Fruit fly (Drosophila melanogaster) whole organism, wandering third instar larva: Measurements from ENCODE around the gene fusl.

Source experiments
- Abd-B ChIP-seq: fragments of >200 bp; optimal IDR thresholded peaks from 2 replicates; lab custom pipeline; 2017; ENCODE audit warnings: missing biosample characterization, missing genetic modification characterization
- CG32264 ChIP-seq: fragments of 200-800 bp; sonication (Bioruptor generic); optimal IDR thresholded peaks from 2 replicates; lab custom pipeline; 2016; ENCODE audit warnings: missing biosample characterization, missing genetic modification characterization
- CG9705 ChIP-seq: fragments of 200-800 bp; sonication (Bioruptor generic); optimal IDR thresholded peaks from 2 replicates; lab custom pipeline; 2018; ENCODE audit warnings: missing biosample characterization, mild to moderate bottlenecking, missing genetic modification characterization
- CrebA ChIP-seq: fragments of 200-800 bp; sonication (Bioruptor generic); optimal IDR thresholded peaks from 2 replicates; lab custom pipeline; 2016; ENCODE audit warnings: missing biosample characterization, mild to moderate bottlenecking, missing genetic modification characterization, borderline replicate concordance
- Dfd ChIP-seq: fragments of >200 bp; optimal IDR thresholded peaks from 2 replicates; lab custom pipeline; 2017; ENCODE audit warnings: missing biosample characterization, missing genetic modification characterization
- Dif ChIP-seq: fragments of 200-275, 200-300 bp; sonication (Bioruptor generic); optimal IDR thresholded peaks from 2 replicates; lab custom pipeline; 2018; ENCODE audit warnings: missing biosample characterization, missing genetic modification characterization; ENCODE audit not compliant: partially characterized antibody
- GATAd ChIP-seq: sonication (Bioruptor generic); optimal IDR thresholded peaks from 2 replicates; lab custom pipeline; 2016; ENCODE audit warnings: missing biosample characterization, missing genetic modification characterization
- HLH106 ChIP-seq: fragments of 200-800 bp; optimal IDR thresholded peaks from 3 replicates; lab custom pipeline; 2019; ENCODE audit warnings: missing biosample characterization, mild to moderate bottlenecking, missing genetic modification characterization, moderate library complexity
- Hnf4 ChIP-seq: fragments of 200-800 bp; sonication (Bioruptor generic); optimal IDR thresholded peaks from 2 replicates; lab custom pipeline; 2016; ENCODE audit warnings: missing biosample characterization, mild to moderate bottlenecking, missing genetic modification characterization
- Hr78 ChIP-seq: fragments of >200 bp; optimal IDR thresholded peaks from 2 replicates; lab custom pipeline; 2017; ENCODE audit warnings: missing biosample characterization, missing genetic modification characterization
- Hr83 ChIP-seq: fragments of 200-300 bp; sonication (Bioruptor generic); optimal IDR thresholded peaks from 2 replicates; lab custom pipeline; 2016; ENCODE audit warnings: missing biosample characterization, mild to moderate bottlenecking, missing genetic modification characterization, moderate library complexity; ENCODE audit not compliant: poor library complexity, severe bottlenecking
- Jra ChIP-seq: sonication (Bioruptor generic); optimal IDR thresholded peaks from 2 replicates; lab custom pipeline; 2016; ENCODE audit warnings: missing biosample characterization, missing genetic modification characterization
- Mio ChIP-seq: sonication (Bioruptor generic); optimal IDR thresholded peaks from 2 replicates; lab custom pipeline; 2016; ENCODE audit warnings: missing biosample characterization, missing genetic modification characterization
- N ChIP-seq: fragments of >200 bp; optimal IDR thresholded peaks from 2 replicates; lab custom pipeline; 2018; ENCODE audit warnings: missing biosample characterization, missing external identifiers, missing genetic modification characterization
- OdsH ChIP-seq: fragments of 200-800 bp; sonication (Bioruptor generic); optimal IDR thresholded peaks from 2 replicates; lab custom pipeline; 2016; ENCODE audit warnings: missing biosample characterization, mild to moderate bottlenecking, missing genetic modification characterization
- Rel ChIP-seq, 2 experiments: fragments of 200-800 bp; sonication (Bioruptor generic) in 1 of 2; optimal IDR thresholded peaks; 2 replicates in 1 of 2; 3 replicates in 1 of 2; lab custom pipeline; 2016 to 2019; ENCODE audit warnings: mild to moderate bottlenecking in 2 of 2, missing biosample characterization in 2 of 2, missing genetic modification characterization in 2 of 2, moderate library complexity in 1 of 2
- Sp1 ChIP-seq: fragments of 200-800 bp; sonication (Bioruptor generic); optimal IDR thresholded peaks from 3 replicates; lab custom pipeline; 2019; ENCODE audit warnings: missing biosample characterization, mild to moderate bottlenecking, missing genetic modification characterization, moderate library complexity
- Vsx2 ChIP-seq: fragments of 200-300, 225-300 bp; sonication (Bioruptor generic); optimal IDR thresholded peaks from 2 replicates; lab custom pipeline; 2018; ENCODE audit warnings: missing biosample characterization, missing genetic modification characterization; ENCODE audit not compliant: partially characterized antibody
- br ChIP-seq: fragments of 200-800 bp; sonication (Bioruptor generic); optimal IDR thresholded peaks from 2 replicates; lab custom pipeline; 2016; ENCODE audit warnings: missing biosample characterization, missing genetic modification characterization
- brk ChIP-seq: fragments of 200-800 bp; sonication (Bioruptor generic); optimal IDR thresholded peaks from 2 replicates; lab custom pipeline; 2016; ENCODE audit warnings: missing biosample characterization, mild to moderate bottlenecking, missing genetic modification characterization
- dl ChIP-seq, 2 experiments: fragments of 175-275, 200-275 bp in 1 of 2; fragments of 200-275 bp in 1 of 2; sonication (Bioruptor generic); optimal IDR thresholded peaks; lab custom pipeline; 2018; ENCODE audit warnings: mild to moderate bottlenecking in 2 of 2, missing biosample characterization in 2 of 2, missing genetic modification characterization in 2 of 2, moderate library complexity in 2 of 2; ENCODE audit not compliant: partially characterized antibody in 2 of 2, insufficient read depth in 1 of 2
- dmrt93B ChIP-seq: fragments of 200-800 bp; sonication (Bioruptor generic); optimal IDR thresholded peaks from 2 replicates; lab custom pipeline; 2018; ENCODE audit warnings: missing biosample characterization, mild to moderate bottlenecking, missing genetic modification characterization
- dsf ChIP-seq: sonication (Bioruptor generic); optimal IDR thresholded peaks from 2 replicates; lab custom pipeline; 2016; ENCODE audit warnings: missing biosample characterization, missing genetic modification characterization, borderline replicate concordance
- ey ChIP-seq: fragments of 200-800 bp; sonication (Bioruptor generic); optimal IDR thresholded peaks from 2 replicates; lab custom pipeline; 2016; ENCODE audit warnings: missing biosample characterization, missing genetic modification characterization
- foxo ChIP-seq, 2 experiments: fragments of 200-800 bp; sonication (Bioruptor generic); optimal IDR thresholded peaks; 2 replicates in 1 of 2; 3 replicates in 1 of 2; lab custom pipeline; 2016 to 2017; ENCODE audit warnings: missing biosample characterization in 2 of 2, missing genetic modification characterization in 2 of 2
- fru ChIP-seq: fragments of 200-800 bp; sonication (Bioruptor generic); optimal IDR thresholded peaks from 3 replicates; lab custom pipeline; 2016; ENCODE audit warnings: missing biosample characterization, mild to moderate bottlenecking, missing genetic modification characterization
- h ChIP-seq: fragments of 200-800 bp; sonication (Bioruptor generic); optimal IDR thresholded peaks from 3 replicates; lab custom pipeline; 2016; ENCODE audit warnings: missing biosample characterization, mild to moderate bottlenecking, missing genetic modification characterization
- jim ChIP-seq: fragments of 175-275, 200-325 bp; sonication (Bioruptor generic); optimal IDR thresholded peaks from 2 replicates; lab custom pipeline; 2016; ENCODE audit warnings: missing biosample characterization, mild to moderate bottlenecking, missing genetic modification characterization
- lola ChIP-seq: fragments of >200 bp; optimal IDR thresholded peaks from 2 replicates; lab custom pipeline; 2017; ENCODE audit warnings: missing biosample characterization, missing genetic modification characterization
- psq ChIP-seq: fragments of 200-800 bp; sonication (Bioruptor generic); optimal IDR thresholded peaks from 3 replicates; lab custom pipeline; 2017; ENCODE audit warnings: missing biosample characterization, mild to moderate bottlenecking, missing genetic modification characterization, moderate library complexity
- rgr ChIP-seq: fragments of 200-800 bp; sonication (Bioruptor generic); optimal IDR thresholded peaks from 3 replicates; lab custom pipeline; 2016; ENCODE audit warnings: missing biosample characterization, mild to moderate bottlenecking, missing genetic modification characterization
- sage ChIP-seq: fragments of 200-800 bp; sonication (Bioruptor generic); optimal IDR thresholded peaks from 2 replicates; lab custom pipeline; 2016; ENCODE audit warnings: missing biosample characterization, mild to moderate bottlenecking, missing genetic modification characterization
- sv ChIP-seq: fragments of 200-800 bp; sonication (Bioruptor generic); optimal IDR thresholded peaks from 3 replicates; lab custom pipeline; 2016; ENCODE audit warnings: missing biosample characterization, missing genetic modification characterization
- tai ChIP-seq: sonication (Bioruptor generic); optimal IDR thresholded peaks from 2 replicates; lab custom pipeline; 2016; ENCODE audit warnings: missing biosample characterization, missing genetic modification characterization
- usp ChIP-seq: fragments of >200 bp; optimal IDR thresholded peaks from 2 replicates; lab custom pipeline; 2017; ENCODE audit warnings: missing biosample characterization, missing genetic modification characterization
- woc ChIP-seq: sonication (Bioruptor generic); optimal IDR thresholded peaks from 2 replicates; lab custom pipeline; 2016; ENCODE audit warnings: missing biosample characterization, mild to moderate bottlenecking, missing genetic modification characterization

Gene fusl

DNA sequence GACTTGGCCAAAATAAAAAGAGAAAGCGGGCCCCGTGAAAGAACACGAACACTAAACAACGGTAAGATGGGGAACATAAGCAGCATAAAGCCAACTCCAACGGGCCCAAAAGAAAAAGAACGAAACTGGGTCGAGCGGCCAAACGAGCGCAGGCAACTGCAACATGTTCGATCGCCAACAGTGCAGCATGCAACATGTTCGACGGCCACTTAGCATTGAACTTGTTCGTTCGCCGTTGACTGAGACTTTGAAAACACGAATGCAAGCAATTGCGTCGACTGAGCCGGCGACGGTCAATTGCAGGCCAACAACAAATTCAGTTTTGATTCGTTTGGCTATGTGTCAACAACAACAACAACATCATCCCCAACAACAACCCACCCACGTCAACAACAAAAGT is 49.2 kb downstream of the fusl start, which contains the start of gene vri:
Gene vri (plus strand): TSS at position 224 of the 400 bp plus-strand sequence.
- TF ChIP-seq Sp1 (GFP tag; lab: Kevin White, UChicago) (no peak), Rel (GFP tag; optimal IDR thresholded peaks at IDR 0.05; lab: Kevin White, UChicago) (no peak), Rel (tag; optimal IDR thresholded peaks at IDR 0.05; lab: Kevin White, UChicago) (no peak), ey (GFP tag; lab: Kevin White, UChicago) (no peak), Dif (GFP tag; lab: Kevin White, UChicago) (no peak), foxo (GFP tag; optimal IDR thresholded peaks at IDR 0.05; lab: Kevin White, UChicago) (no peak), OdsH (GFP tag; lab: Kevin White, UChicago) (no peak), Abd-B (GFP tag; lab: Kevin White, UChicago) (no peak), CG32264 (GFP tag; lab: Kevin White, UChicago) (no peak), lola (GFP tag; lab: Kevin White, UChicago) (no peak), brk (GFP tag; lab: Kevin White, UChicago) (no peak), CG9705 (GFP tag; lab: Kevin White, UChicago) (no peak), Mio (GFP tag; lab: Kevin White, UChicago) (no peak), HLH106 (no peak)

- TF ChIP-seq Hr78 (GFP tag; lab: Kevin White, UChicago): no peak
- no peak for TF ChIP-seq psq (GFP tag; lab: Kevin White, UChicago)
- no peak for TF ChIP-seq Abd-B (GFP tag; lab: Kevin White, UChicago)
- TF ChIP-seq Hnf4 (GFP tag; lab: Kevin White, UChicago): peak; percentile 47
- TF ChIP-seq OdsH (GFP tag; lab: Kevin White, UChicago): peak; percentile 73
- no peak for TF ChIP-seq lola (GFP tag; lab: Kevin White, UChicago)
- no peak for TF ChIP-seq dl (GFP tag; optimal IDR thresholded peaks at IDR 0.05; lab: Kevin White, UChicago; ENCODE audit: insufficient read depth in 1 of 2, partially characterized antibody in 2 of 2)
- TF ChIP-seq fru (GFP tag; lab: Kevin White, UChicago): peak; percentile 12
- TF ChIP-seq CrebA (GFP tag; lab: Kevin White, UChicago): no peak
- TF ChIP-seq br (GFP tag; lab: Kevin White, UChicago): peak; percentile 35
- peak; percentile 43 for TF ChIP-seq HLH106
- TF ChIP-seq Sp1 (GFP tag; lab: Kevin White, UChicago): peak; percentile 45
- peak in 1 of 2 experiments; percentile 4 for TF ChIP-seq foxo (GFP tag; optimal IDR thresholded peaks at IDR 0.05; lab: Kevin White, UChicago)
- TF ChIP-seq h: peak; percentile 41
- peak; percentile 45 for TF ChIP-seq ey (GFP tag; lab: Kevin White, UChicago)
- peak; percentile 24 for TF ChIP-seq rgr
- TF ChIP-seq dsf: peak; percentile 0
Measured at dm6 chr2L:5288262-5288621, 49.6 kb downstream of the fusl start.

DNA sequence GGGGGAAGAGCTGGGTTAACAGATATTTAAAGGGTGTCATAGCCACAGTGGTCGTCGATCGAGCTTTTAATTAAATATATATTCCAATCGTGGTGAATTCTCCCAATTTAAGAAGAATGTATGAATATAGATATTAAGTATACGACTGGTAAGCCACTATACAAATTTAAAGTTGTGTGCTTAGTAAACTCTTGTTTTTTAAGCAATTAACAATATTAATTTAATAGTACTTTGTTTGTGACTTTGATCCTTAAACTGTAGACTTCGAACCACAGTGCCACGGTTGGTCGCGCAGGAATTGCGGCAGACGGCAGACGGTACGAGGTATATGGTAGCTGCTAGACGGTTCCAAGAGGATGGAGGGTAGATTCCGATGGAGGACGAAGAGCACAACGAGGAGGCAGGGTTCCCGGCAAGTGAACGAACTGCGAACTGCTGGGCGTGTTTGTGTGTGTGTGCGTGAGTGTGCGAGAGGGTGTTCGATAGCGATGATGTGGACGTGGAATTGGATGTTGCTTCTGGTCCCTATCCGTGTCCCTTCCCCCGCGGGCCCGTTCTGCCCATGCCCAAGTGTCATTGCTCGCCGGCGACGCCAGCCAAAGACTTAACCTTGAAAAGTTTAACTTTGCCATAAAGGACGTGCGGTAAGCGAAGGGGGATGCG is 50.1 kb downstream of the fusl start:
- TF ChIP-seq Dfd (GFP tag; lab: Kevin White, UChicago) (no peak), sage (GFP tag; lab: Kevin White, UChicago) (peak; percentile 76), Sp1 (GFP tag; lab: Kevin White, UChicago) (peak; percentile 92), h (peak; percentile 92), CG32264 (GFP tag; lab: Kevin White, UChicago) (peak; percentile 52), GATAd (no peak), dl (GFP tag; optimal IDR thresholded peaks at IDR 0.05; lab: Kevin White, UChicago; ENCODE audit: insufficient read depth in 1 of 2, partially characterized antibody in 2 of 2) (no peak), foxo (GFP tag; optimal IDR thresholded peaks at IDR 0.05; lab: Kevin White, UChicago) (peak; percentile 35 to 84), Jra (peak; percentile 82), Dif (GFP tag; lab: Kevin White, UChicago) (peak; percentile 48), Hr83 (GFP tag; lab: Kevin White, UChicago) (peak; percentile 27), sv (GFP tag; lab: Kevin White, UChicago) (no peak), brk (GFP tag; lab: Kevin White, UChicago) (peak; percentile 64), Abd-B (GFP tag; lab: Kevin White, UChicago) (no peak), dsf (no peak), N (GFP tag; lab: Kevin White, UChicago) (no peak), jim (peak; percentile 43), tai (no peak), Hnf4 (GFP tag; lab: Kevin White, UChicago) (peak; percentile 62), rgr (peak; percentile 81), psq (GFP tag; lab: Kevin White, UChicago) (peak; percentile 72), CG9705 (GFP tag; lab: Kevin White, UChicago) (peak; percentile 76), ey (GFP tag; lab: Kevin White, UChicago) (peak; percentile 80), HLH106 (peak; percentile 89), Vsx2 (peak; percentile 8), lola (GFP tag; lab: Kevin White, UChicago) (no peak), woc (GFP tag; lab: Kevin White, UChicago) (peak; percentile 91), usp (GFP tag; lab: Kevin White, UChicago) (no peak), br (GFP tag; lab: Kevin White, UChicago) (peak; percentile 84), Rel (GFP tag; optimal IDR thresholded peaks at IDR 0.05; lab: Kevin White, UChicago) (peak; percentile 71), Rel (tag; optimal IDR thresholded peaks at IDR 0.05; lab: Kevin White, UChicago) (peak; percentile 60), fru (GFP tag; lab: Kevin White, UChicago) (peak; percentile 90), OdsH (GFP tag; lab: Kevin White, UChicago) (peak; percentile 85), dmrt93B (peak; percentile 82)
